Worm (Caenorhabditis elegans) whole organism, late embryonic: Measurements from ENCODE around the gene srh-300.
A peak's percentile ranks its signal among the peaks of the same experiment; 100 is the strongest.
"Not testable (repeated sequence)": the region's sequence is repeated elsewhere in the genome, so short reads cannot be mapped to it uniquely, and the experiment has no call there.

Experiments
- K09A11.1 ChIP-seq: sonication (generic microtip); optimal IDR thresholded peaks from 2 replicates; lab custom pipeline; 2017; ENCODE audit warnings: antibody characterized with exemption, mild to moderate bottlenecking, missing genetic modification characterization, missing compliant biosample characterization; ENCODE audit not compliant: insufficient read depth
- ceh-24 ChIP-seq: sonication (generic microtip); optimal IDR thresholded peaks from 2 replicates; lab custom pipeline; 2016; ENCODE audit warnings: mild to moderate bottlenecking, missing genetic modification characterization, missing compliant biosample characterization
- ceh-6 ChIP-seq: fragments of 200-800 bp; sonication (Bioruptor generic); optimal IDR thresholded peaks from 2 replicates; lab custom pipeline; 2018; ENCODE audit warnings: mild to moderate bottlenecking, missing genetic modification characterization, missing compliant biosample characterization
- dmd-4 ChIP-seq: sonication (generic microtip); optimal IDR thresholded peaks from 2 replicates; lab custom pipeline; 2016; ENCODE audit warnings: borderline replicate concordance, missing genetic modification characterization, missing compliant biosample characterization
- nfya-1 ChIP-seq: sonication (generic microtip); optimal IDR thresholded peaks from 2 replicates; lab custom pipeline; 2017; ENCODE audit warnings: missing genetic modification characterization, mild to moderate bottlenecking, missing compliant biosample characterization, antibody characterized with exemption, moderate library complexity
- pat-9 ChIP-seq: fragments of 200-800 bp; sonication (Bioruptor generic); optimal IDR thresholded peaks from 2 replicates; lab custom pipeline; 2018; ENCODE audit warnings: mild to moderate bottlenecking, missing genetic modification characterization, moderate library complexity, missing compliant biosample characterization
- pax-1 ChIP-seq: fragments of 150-350 bp; optimal IDR thresholded peaks from 2 replicates; lab custom pipeline; 2014; ENCODE audit warnings: missing biosample characterization, missing genetic modification characterization
- pha-4 ChIP-seq: fragments of 150-350 bp; optimal IDR thresholded peaks from 2 replicates; lab custom pipeline; 2018; ENCODE audit warnings: missing biosample characterization, missing genetic modification reagents, missing genetic modification characterization

srh-300 gene

DNA sequence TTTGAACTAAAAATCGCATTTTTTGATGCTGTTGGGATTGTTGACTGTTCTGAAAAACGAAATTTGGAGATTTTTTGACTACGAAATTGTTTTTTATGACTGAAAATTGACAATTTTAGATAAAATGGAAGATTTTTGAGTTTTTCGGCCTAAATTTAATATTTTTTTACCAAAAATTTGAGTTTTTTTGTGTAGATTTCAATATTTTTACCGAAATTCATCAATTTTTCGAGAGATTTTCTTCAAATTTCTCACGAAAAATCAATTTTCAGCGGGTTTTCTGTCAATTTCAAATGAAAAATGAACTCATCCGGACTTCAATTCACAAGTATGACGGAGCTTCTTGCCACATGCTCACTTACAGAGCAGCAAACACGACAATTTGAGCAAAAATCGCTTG lies 43.4 kb downstream of the srh-300 start, which contains the start of gene Y59A8A.8:
Gene Y59A8A.8 (plus strand): TSS at position 301 of the 400 bp plus-strand sequence.
- TF ChIP-seq pha-4 (tag; lab: Kevin White, UChicago); nfya-1 (tag; lab: Kevin White, UChicago); ceh-6 (GFP tag; lab: Kevin White, UChicago): not testable (repeated sequence)
- TF ChIP-seq, all 69 proteins: peak for 0; not testable (repeated sequence) for 69

DNA sequence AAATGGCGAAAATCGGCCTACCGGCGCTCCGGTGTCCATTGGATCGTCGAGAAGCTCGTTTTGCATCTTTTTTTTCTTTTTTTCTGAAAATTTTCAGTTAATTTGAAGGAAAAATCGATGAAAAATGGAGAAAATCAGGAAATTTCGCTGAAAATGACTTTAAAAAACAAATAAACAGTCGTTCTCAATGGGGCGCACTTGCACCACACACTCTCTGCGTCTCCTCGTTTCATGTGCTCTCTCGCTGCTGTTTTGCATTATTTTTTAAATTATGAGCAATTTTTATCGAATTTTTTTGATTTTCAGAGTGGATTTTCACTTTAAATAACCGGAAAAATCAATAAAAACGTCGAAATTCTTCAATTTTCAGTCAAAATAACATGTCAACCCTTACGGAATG lies 48.7 kb downstream of the srh-300 start, which contains the start of gene csn-1:
Gene csn-1 (minus strand): TSS at position 83 of the 400 bp plus-strand sequence.
- TF ChIP-seq dmd-4 (tag; lab: Kevin White, UChicago) (no peak), K09A11.1 (tag; lab: Kevin White, UChicago) (no peak), pax-1 (tag; lab: Kevin White, UChicago) (no peak), ceh-24 (no peak), pat-9 (no peak)

DNA sequence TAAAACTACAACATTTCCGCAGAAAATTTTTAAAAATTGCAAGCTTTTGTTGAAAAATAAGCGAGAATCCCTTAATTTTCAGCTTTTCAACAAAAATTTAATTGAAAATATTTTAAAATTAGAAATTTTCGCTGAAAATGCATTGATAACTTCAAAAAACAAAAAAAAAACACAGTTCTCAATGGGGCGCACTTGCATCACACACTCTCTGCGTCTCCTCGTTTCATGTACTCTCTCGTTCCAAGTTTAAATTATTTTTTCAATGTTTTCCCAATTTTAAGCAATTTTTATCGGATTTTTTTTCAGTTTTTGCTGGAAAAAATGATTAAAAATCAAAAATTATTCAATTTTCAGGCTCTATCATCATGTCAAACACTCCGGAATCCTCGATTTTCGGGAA lies 49.1 kb downstream of the srh-300 start, which contains the start of gene phf-14:
Gene phf-14 (plus strand): TSS at position 345 of the 400 bp plus-strand sequence.
- no peak for TF ChIP-seq pat-9
- TF ChIP-seq nfya-1 (tag; lab: Kevin White, UChicago): peak; percentile 3
